Worm (Caenorhabditis elegans): ENCODE results near the gene sdz-1.

The sdz-1 gene

ce11 chrIII:8739126-8739525 lies 39.0 kb upstream of the sdz-1 start (continued):
- TF ChIP-seq egl-43 (GFP tag; IDR thresholded peaks at IDR 0.05) (no peak), daf-19 (GFP tag; conservative IDR thresholded peaks at IDR 0.05) (no peak)

DNA sequence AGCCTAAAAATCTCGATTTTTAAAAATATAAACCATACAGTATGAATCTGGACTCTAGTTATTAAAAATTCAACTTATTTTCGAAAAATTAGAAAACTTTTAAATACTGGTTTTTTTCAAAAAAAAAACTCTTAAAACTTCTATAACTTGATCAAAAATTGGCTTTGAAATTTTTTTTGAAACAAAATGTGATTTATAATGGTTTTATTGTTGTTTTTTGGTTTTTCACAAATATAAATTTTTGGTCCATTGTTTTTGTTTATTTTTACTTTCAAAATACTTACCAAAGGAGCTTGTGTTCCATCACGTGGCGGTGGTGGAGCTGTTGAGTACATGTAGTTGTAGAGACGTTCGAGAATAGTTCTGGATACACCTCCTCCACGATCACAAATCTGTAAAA lies 38.1 kb upstream of the sdz-1 start:
- TF ChIP-seq F37D6.2 (tag; optimal IDR thresholded peaks at IDR 0.05) (no peak), mxl-3 (GFP tag; optimal IDR thresholded peaks at IDR 0.05) (no peak), Y5F2A.4 (GFP tag; optimal IDR thresholded peaks at IDR 0.05) (no peak), nhr-25 (tag; optimal IDR thresholded peaks at IDR 0.05; ENCODE audit: borderline replicate concordance, insufficient read depth) (no peak)

DNA sequence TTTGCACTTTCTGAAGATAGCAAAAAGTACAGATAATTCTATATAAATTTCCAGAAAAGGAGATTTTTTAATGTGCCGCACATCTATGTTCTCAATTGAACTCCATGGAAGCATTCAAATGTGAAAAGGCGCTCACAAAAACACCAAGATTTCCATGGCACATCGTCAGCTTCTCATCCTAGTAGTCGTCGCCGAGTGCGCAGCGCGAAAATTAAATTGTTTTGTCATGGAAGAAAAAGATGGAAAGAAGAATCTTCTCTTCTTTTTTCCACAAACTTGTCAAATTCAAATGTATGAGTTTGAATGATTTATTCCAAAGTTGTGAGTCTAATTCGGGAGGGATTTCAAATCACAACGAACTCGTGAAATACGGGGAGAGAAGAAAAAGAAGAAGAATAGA lies 37.3 kb upstream of the sdz-1 start:
- TF ChIP-seq nhr-10 (tag; optimal IDR thresholded peaks at IDR 0.05) (no peak), fkh-10 (GFP tag; optimal IDR thresholded peaks at IDR 0.05) (peak; percentile 31)

ce11 chrIII:8734327-8734885 lies 34.3 kb upstream of the sdz-1 start:
- TF ChIP-seq unc-130 (GFP tag; optimal IDR thresholded peaks at IDR 0.05) = no peak
- TF ChIP-seq duxl-1 (tag; optimal IDR thresholded peaks at IDR 0.05; ENCODE audit: poor library complexity) = no peak
- TF ChIP-seq T20F7.1 (GFP tag; optimal IDR thresholded peaks at IDR 0.05) = peak; percentile 10
- no peak for TF ChIP-seq pqm-1 (tag; optimal IDR thresholded peaks at IDR 0.05)
- TF ChIP-seq unc-39 (tag; optimal IDR thresholded peaks at IDR 0.05) = no peak
- TF ChIP-seq nhr-28 (tag; optimal IDR thresholded peaks at IDR 0.05) = peak; percentile 52
- TF ChIP-seq rbr-2 (tag; optimal IDR thresholded peaks at IDR 0.05) = peak; percentile 24
- no peak for TF ChIP-seq F49E8.2 (tag; optimal IDR thresholded peaks at IDR 0.05; ENCODE audit: borderline replicate concordance)
- TF ChIP-seq fkh-10 (GFP tag; optimal IDR thresholded peaks at IDR 0.05) = no peak
- TF ChIP-seq tra-1 (GFP tag; IDR thresholded peaks at IDR 0.05) = peak; percentile 63; the same call in 1 of the 2 replicates
- TF ChIP-seq hif-1 (tag; optimal IDR thresholded peaks at IDR 0.05) = peak in 1 of 2 experiments; percentile 34
- no peak for TF ChIP-seq ceh-44 (GFP tag; IDR thresholded peaks at IDR 0.05)
- TF ChIP-seq mxl-3 (GFP tag; optimal IDR thresholded peaks at IDR 0.05) = peak; percentile 65
- no peak for TF ChIP-seq ceh-28 (tag; optimal IDR thresholded peaks at IDR 0.05)
- TF ChIP-seq F10B5.3 (tag; optimal IDR thresholded peaks at IDR 0.05) = no peak
- TF ChIP-seq snpc-4 (tag; optimal IDR thresholded peaks at IDR 0.05) = no peak
- TF ChIP-seq nhr-11 (tag; optimal IDR thresholded peaks at IDR 0.05) = peak; percentile 14
- peak; percentile 79 for TF ChIP-seq dmd-6 (GFP tag; IDR thresholded peaks at IDR 0.05)
- TF ChIP-seq aha-1 (tag) = peak; percentile 87
- TF ChIP-seq nhr-48 (tag; optimal IDR thresholded peaks at IDR 0.05) = peak; percentile 66
- no peak for TF ChIP-seq zip-11 (GFP tag; IDR thresholded peaks at IDR 0.05)
- no peak for TF ChIP-seq skn-1 (tag; optimal IDR thresholded peaks at IDR 0.05)
- no peak for TF ChIP-seq daf-8 (GFP tag; IDR thresholded peaks at IDR 0.05)
- TF ChIP-seq zfp-3 (GFP tag; conservative IDR thresholded peaks at IDR 0.05) = no peak
- TF ChIP-seq arid-1 (GFP tag; conservative IDR thresholded peaks at IDR 0.05) = no peak; the same call in 1 of the 2 replicates
- no peak for TF ChIP-seq nhr-76 (tag; optimal IDR thresholded peaks at IDR 0.05)
- no peak for TF ChIP-seq php-3 (GFP tag; IDR thresholded peaks at IDR 0.05)
- TF ChIP-seq dmd-9 (GFP tag; IDR thresholded peaks at IDR 0.05) = no peak
- TF ChIP-seq egl-43 (GFP tag; IDR thresholded peaks at IDR 0.05) = no peak
- no peak for TF ChIP-seq attf-4 (tag; optimal IDR thresholded peaks at IDR 0.05)
- TF ChIP-seq lin-13 (GFP tag; optimal IDR thresholded peaks at IDR 0.05) = peak; percentile 7
- TF ChIP-seq ceh-62 (tag; optimal IDR thresholded peaks at IDR 0.05) = no peak
- no peak for TF ChIP-seq nhr-237 (tag; optimal IDR thresholded peaks at IDR 0.05)
- no peak for TF ChIP-seq aly-2 (tag; optimal IDR thresholded peaks at IDR 0.05)
- TF ChIP-seq unc-62 (GFP tag; optimal IDR thresholded peaks at IDR 0.05 in 1 of 2) = peak in 1 of 2 experiments; percentile 82
- no peak for TF ChIP-seq unc-62 (tag; optimal IDR thresholded peaks at IDR 0.05)
- no peak for TF ChIP-seq nhr-6 (tag; optimal IDR thresholded peaks at IDR 0.05)
- peak in 1 of 2 experiments; percentile 40 for TF ChIP-seq mdl-1 (tag; optimal IDR thresholded peaks at IDR 0.05)
- TF ChIP-seq vab-7 (GFP tag; IDR thresholded peaks at IDR 0.05) = 0 out of 2 replicates have a peak, but pooled peaks have one; percentile 19
- TF ChIP-seq zfp-2 (tag; optimal IDR thresholded peaks at IDR 0.05) = no peak
- no peak for TF ChIP-seq ceh-32 (tag; optimal IDR thresholded peaks at IDR 0.05; ENCODE audit: poor library complexity)
- no peak for TF ChIP-seq F37D6.2 (tag; optimal IDR thresholded peaks at IDR 0.05)
